Worm (Caenorhabditis elegans): ENCODE data around the gene srh-234.

The srh-234 gene

DNA sequence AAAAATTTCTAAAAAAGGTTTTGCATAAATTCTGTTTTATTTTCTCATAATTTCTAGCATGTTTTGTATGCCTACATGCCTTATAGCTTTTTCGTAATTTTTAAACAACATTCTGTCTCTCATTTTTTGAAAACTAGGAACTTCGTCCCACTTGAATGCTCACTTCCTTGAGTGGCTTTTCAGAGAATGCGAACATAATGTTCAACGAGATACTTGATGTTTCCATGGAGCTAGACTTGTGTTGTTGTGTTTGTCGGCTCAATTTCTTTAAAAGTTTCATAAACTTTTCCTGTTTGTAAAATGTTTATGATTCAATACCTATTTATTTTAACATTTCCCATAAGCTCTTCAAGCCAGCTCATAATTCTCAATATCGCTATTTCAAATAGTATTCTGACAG, 46.8 kb downstream of the srh-234 start, which contains the start of gene clec-213:
TSS of gene clec-213 (plus strand) at position 301 of the 400 bp plus-strand sequence.
- no peak for TF ChIP-seq elt-3 (tag; optimal IDR thresholded peaks at IDR 0.05)
- TF ChIP-seq bed-3 (GFP tag; optimal IDR thresholded peaks at IDR 0.05): no peak

DNA sequence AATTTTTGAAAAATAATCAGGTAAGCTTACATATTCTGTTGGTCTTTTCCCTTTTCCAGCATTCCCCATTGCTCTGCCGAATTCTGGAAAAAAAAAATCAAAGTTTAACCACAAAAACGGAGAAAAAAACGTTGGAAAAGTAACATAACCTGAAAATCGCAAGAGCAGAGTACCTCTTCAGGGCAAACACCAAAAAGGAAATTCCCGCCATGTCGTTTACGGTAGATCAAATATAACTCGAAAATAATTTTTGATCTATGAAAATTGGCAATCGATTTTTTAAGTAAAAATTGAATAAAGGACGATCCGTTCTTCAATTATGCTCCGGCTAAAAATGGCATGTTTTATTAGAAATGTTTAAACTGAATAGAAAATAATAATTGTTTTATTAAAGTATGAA, 48.3 kb downstream of the srh-234 start, which contains the start of gene C50E3.11:
TSS of gene C50E3.11 (minus strand) at position 83 of the 400 bp plus-strand sequence.
- TF ChIP-seq snpc-4 (tag; optimal IDR thresholded peaks at IDR 0.05) (no peak), bed-3 (GFP tag; optimal IDR thresholded peaks at IDR 0.05) (no peak), nhr-237 (tag; optimal IDR thresholded peaks at IDR 0.05) (no peak), drap-1 (GFP tag; optimal IDR thresholded peaks at IDR 0.05) (no peak), M03D4.4 (tag; optimal IDR thresholded peaks at IDR 0.05) (no peak), ceh-39 (tag; optimal IDR thresholded peaks at IDR 0.05) (no peak), mls-2 (tag; optimal IDR thresholded peaks at IDR 0.05) (no peak), mep-1 (tag; optimal IDR thresholded peaks at IDR 0.05) (no peak), flh-1 (GFP tag; optimal IDR thresholded peaks at IDR 0.05) (no peak), elt-1 (tag; optimal IDR thresholded peaks at IDR 0.05; ENCODE audit: borderline replicate concordance, insufficient read depth) (no peak), lin-13 (tag; optimal IDR thresholded peaks at IDR 0.05) (no peak)

DNA sequence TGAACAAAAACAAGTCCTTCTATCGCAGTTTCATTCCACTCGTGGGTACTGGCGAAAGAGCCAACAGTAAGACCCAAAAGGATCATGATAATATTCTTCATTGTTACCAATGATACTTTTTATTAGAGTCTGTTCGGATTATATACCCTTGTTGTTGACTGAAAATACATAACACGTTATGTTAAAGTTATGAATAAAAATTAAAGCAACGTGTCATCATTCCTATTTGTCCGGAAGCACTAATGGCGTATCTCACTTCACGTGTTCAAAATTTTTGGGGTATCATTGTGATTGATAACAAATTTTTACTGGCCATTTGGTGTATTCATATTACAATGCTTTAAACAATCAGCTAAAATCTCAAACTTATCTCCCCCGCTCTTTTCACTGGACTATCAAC, 50.2 kb downstream of the srh-234 start, which contains the start of gene scl-26:
TSS of gene scl-26 (minus strand) at position 101 of the 400 bp plus-strand sequence.
- no peak for TF ChIP-seq sem-2 (GFP tag; optimal IDR thresholded peaks at IDR 0.05)
- TF ChIP-seq flh-1 (GFP tag; optimal IDR thresholded peaks at IDR 0.05): no peak
- TF ChIP-seq nhr-2 (tag; optimal IDR thresholded peaks at IDR 0.05): no peak
- no peak for TF ChIP-seq tbx-8 (GFP tag; optimal IDR thresholded peaks at IDR 0.05)
- TF ChIP-seq drap-1 (GFP tag; optimal IDR thresholded peaks at IDR 0.05): no peak
- no peak for TF ChIP-seq lin-32 (GFP tag; optimal IDR thresholded peaks at IDR 0.05)
- no peak for TF ChIP-seq mls-2 (tag; optimal IDR thresholded peaks at IDR 0.05)
- no peak for TF ChIP-seq hlh-1 (tag; optimal IDR thresholded peaks at IDR 0.05)
- TF ChIP-seq ceh-43 (GFP tag; optimal IDR thresholded peaks at IDR 0.05): no peak
